Worm (Caenorhabditis elegans) whole organism, L4 larva: Measurements from ENCODE around the gene nhr-210.

Source experiments
- T20F7.1 ChIP-seq: fragments of 200-800 bp; sonication (Bioruptor generic); optimal IDR thresholded peaks from 2 replicates; lab custom pipeline; 2018; ENCODE audit warnings: mild to moderate bottlenecking, missing genetic modification characterization, missing compliant biosample characterization
- ceh-28 ChIP-seq: fragments of 150-350 bp; optimal IDR thresholded peaks from 2 replicates; lab custom pipeline; 2014; ENCODE audit warnings: missing biosample characterization, missing genetic modification reagents, missing genetic modification characterization
- daf-12 ChIP-seq: fragments of 150-350 bp; optimal IDR thresholded peaks from 2 replicates; lab custom pipeline; 2014; ENCODE audit warnings: missing biosample characterization, missing genetic modification reagents, missing genetic modification characterization
- dmd-8 ChIP-seq: fragments of 200-800 bp; sonication (Bioruptor generic); IDR thresholded peaks from 2 replicates; pipeline ENCODE4 v1.3.6; 2022; ENCODE audit warnings: missing genetic modification characterization, missing compliant biosample characterization
- egl-27 ChIP-seq: sonication (generic microtip); optimal IDR thresholded peaks from 3 replicates; lab custom pipeline; 2017; ENCODE audit warnings: missing biosample characterization, missing genetic modification reagents, missing genetic modification characterization
- fkh-10 ChIP-seq: fragments of 150-350 bp; optimal IDR thresholded peaks from 2 replicates; lab custom pipeline; 2014; ENCODE audit warnings: missing biosample characterization, missing genetic modification reagents, missing genetic modification characterization
- lin-15B ChIP-seq: fragments of 150-350 bp; sonication (generic microtip); optimal IDR thresholded peaks from 3 replicates; lab custom pipeline; 2014; ENCODE audit warnings: missing biosample characterization, missing genetic modification characterization
- lin-39 ChIP-seq: fragments of 150-350 bp; optimal IDR thresholded peaks from 2 replicates; lab custom pipeline; 2014; ENCODE audit warnings: missing biosample characterization, missing genetic modification reagents, missing genetic modification characterization
- lir-3 ChIP-seq: sonication (generic microtip); optimal IDR thresholded peaks from 2 replicates; lab custom pipeline; 2016; ENCODE audit warnings: mild to moderate bottlenecking, missing genetic modification characterization, missing compliant biosample characterization
- nhr-11 ChIP-seq: fragments of 150-350 bp; optimal IDR thresholded peaks from 2 replicates; lab custom pipeline; 2014; ENCODE audit warnings: missing biosample characterization, missing genetic modification characterization
- snpc-4 ChIP-seq: fragments of 150-350 bp; optimal IDR thresholded peaks from 2 replicates; lab custom pipeline; 2014; ENCODE audit warnings: missing biosample characterization, missing genetic modification characterization
- zfp-2 ChIP-seq: sonication (generic microtip); optimal IDR thresholded peaks from 2 replicates; lab custom pipeline; 2016; ENCODE audit warnings: mild to moderate bottlenecking, missing genetic modification characterization, missing compliant biosample characterization
- zip-11 ChIP-seq: fragments of 200-800 bp; sonication (Bioruptor generic); IDR thresholded peaks from 2 replicates; pipeline ENCODE4 v1.3.6; 2022; ENCODE audit warnings: missing genetic modification characterization, missing compliant biosample characterization
- ztf-7 ChIP-seq: fragments of 150-350 bp; optimal IDR thresholded peaks from 2 replicates; lab custom pipeline; 2014; ENCODE audit warnings: missing biosample characterization, missing genetic modification characterization

DNA sequence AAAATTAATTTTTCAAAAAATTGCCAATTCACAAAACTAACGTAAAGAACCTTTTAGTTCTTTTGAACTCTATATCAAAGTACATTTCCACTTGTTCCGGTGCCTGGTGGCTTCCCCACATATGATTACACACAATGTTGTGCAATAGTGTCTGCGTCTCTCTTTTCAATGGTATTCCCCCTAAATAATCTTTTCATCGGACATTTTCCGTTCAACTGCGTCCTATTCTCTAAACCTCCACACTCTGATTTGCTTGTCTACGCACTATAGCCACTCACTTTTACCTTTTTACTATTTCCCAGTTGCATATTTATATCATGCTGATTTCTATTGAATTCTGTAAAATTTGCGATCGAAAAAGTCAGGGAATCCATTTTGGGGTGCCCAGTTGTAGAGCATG, 12.7 kb upstream of the nhr-210 start, which contains the start of gene nhr-58:
- TF ChIP-seq lin-15B (tag; lab: Kevin White, UChicago) (no peak), egl-27 (no peak), dmd-8 (GFP tag; lab: Robert Waterston, UW) (no peak), ceh-28 (no peak), fkh-10 (no peak), ztf-7 (tag; lab: Kevin White, UChicago) (peak; percentile 77), lir-3 (tag; lab: Kevin White, UChicago) (no peak), nhr-11 (tag; lab: Kevin White, UChicago) (peak; percentile 69), snpc-4 (tag; lab: Kevin White, UChicago) (no peak), T20F7.1 (GFP tag; lab: Kevin White, UChicago) (no peak), daf-12 (tag; lab: Kevin White, UChicago) (no peak), zfp-2 (tag; lab: Kevin White, UChicago) (no peak), lin-39 (tag; lab: Kevin White, UChicago) (no peak), zip-11 (GFP tag; lab: Robert Waterston, UW) (no peak)
